Worm (Caenorhabditis elegans) whole organism, early embryonic: ENCODE measurements around the gene ceh-7.

ENCODE experiments used
- ama-1 ChIP-seq: fragments of 150-350 bp; optimal IDR thresholded peaks from 2 replicates; lab custom pipeline; 2014
- ceh-13 ChIP-seq: fragments of 200-800 bp; sonication (Bioruptor generic); optimal IDR thresholded peaks from 2 replicates; lab custom pipeline; 2018; ENCODE audit warnings: mild to moderate bottlenecking, missing genetic modification characterization, missing compliant biosample characterization
- flt-1 ChIP-seq: fragments of 200-800 bp; sonication (Bioruptor generic); IDR thresholded peaks from 2 replicates; pipeline ENCODE4 v1.3.6; 2022; ENCODE audit warnings: missing genetic modification characterization, missing compliant biosample characterization
- hmg-4 ChIP-seq: fragments of 200-800 bp; sonication (Bioruptor generic); optimal IDR thresholded peaks from 2 replicates; lab custom pipeline; 2018; ENCODE audit warnings: mild to moderate bottlenecking, missing genetic modification characterization, missing compliant biosample characterization
- pes-1 ChIP-seq: fragments of 200-800 bp; sonication (Bioruptor generic); IDR thresholded peaks from 2 replicates; pipeline ENCODE4 v1.3.6; 2022; ENCODE audit warnings: missing genetic modification reagents, missing genetic modification characterization, missing compliant biosample characterization
- sea-1 ChIP-seq: fragments of 200-800 bp; sonication (Bioruptor generic); conservative IDR thresholded peaks from 2 replicates; pipeline ENCODE4 v1.3.6; 2022; ENCODE audit warnings: missing genetic modification characterization, missing compliant biosample characterization
- tbx-11 ChIP-seq: fragments of 200-800 bp; sonication (Bioruptor generic); IDR thresholded peaks from 2 replicates; pipeline ENCODE4 v1.3.6; 2022; ENCODE audit warnings: missing genetic modification characterization, missing compliant biosample characterization
- tbx-37 ChIP-seq: fragments of 200-800 bp; sonication (Bioruptor generic); conservative IDR thresholded peaks from 2 replicates; pipeline ENCODE4 v1.3.6; 2022; ENCODE audit warnings: missing genetic modification reagents, missing genetic modification characterization, missing compliant biosample characterization
- tra-4 ChIP-seq: sonication (generic microtip); optimal IDR thresholded peaks from 2 replicates; lab custom pipeline; 2017; ENCODE audit warnings: missing genetic modification characterization, missing compliant biosample characterization

DNA sequence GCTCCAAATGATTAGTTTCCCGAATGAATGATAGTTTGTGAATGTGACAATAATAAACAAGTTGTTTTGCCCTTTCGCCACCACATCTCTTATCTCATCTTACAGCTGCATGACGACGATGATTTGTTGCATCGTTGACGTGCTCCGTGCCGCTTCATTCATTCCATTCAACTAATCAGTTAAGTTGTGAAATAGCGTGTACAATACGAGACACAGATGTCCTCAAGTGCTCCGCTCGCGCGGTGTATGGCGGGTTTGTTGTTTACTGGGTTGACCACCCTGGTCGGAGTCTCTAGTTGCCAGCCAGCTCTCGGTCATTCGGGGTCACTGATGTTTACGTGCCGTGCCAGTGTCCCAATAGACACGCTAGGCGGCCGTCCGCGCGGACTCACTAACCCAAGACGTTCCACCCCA is 44.3 kb upstream of the ceh-7 start:
- TF ChIP-seq ama-1 (lab: Kevin White, UChicago) (no peak), hmg-4 (peak; percentile 73), tbx-37 (GFP tag; lab: Robert Waterston, UW) (no peak), sea-1 (no peak), flt-1 (GFP tag; lab: Robert Waterston, UW) (no peak), tbx-11 (GFP tag; lab: Robert Waterston, UW) (no peak), pes-1 (GFP tag; lab: Robert Waterston, UW) (no peak), ceh-13 (GFP tag; lab: Kevin White, UChicago) (no peak), tra-4 (no peak)
